Worm (Caenorhabditis elegans) whole organism, L4 larva: ENCODE results near the gene C05G5.5.

ENCODE experiments used
- R02D3.7 ChIP-seq: fragments of 150-350 bp; sonication (generic microtip); optimal IDR thresholded peaks from 3 replicates; lab custom pipeline; 2014; ENCODE audit warnings: missing biosample characterization, missing genetic modification characterization
- T20F7.1 ChIP-seq: fragments of 200-800 bp; sonication (Bioruptor generic); optimal IDR thresholded peaks from 2 replicates; lab custom pipeline; 2018; ENCODE audit warnings: mild to moderate bottlenecking, missing genetic modification characterization, missing compliant biosample characterization
- T26A8.4 ChIP-seq: fragments of 200-800 bp; sonication (Bioruptor generic); IDR thresholded peaks from 2 replicates; pipeline ENCODE4 v1.3.6; 2022; ENCODE audit warnings: missing genetic modification characterization, missing compliant biosample characterization
- Y105C5A.15 ChIP-seq: fragments of 200-800 bp; sonication (Bioruptor generic); IDR thresholded peaks from 2 replicates; pipeline ENCODE4 v1.3.6; 2022; ENCODE audit warnings: missing genetic modification characterization, missing compliant biosample characterization
- Y48G9A.11 ChIP-seq: fragments of 200-800 bp; sonication (Bioruptor generic); IDR thresholded peaks from 2 replicates; pipeline ENCODE4 v1.3.6; 2022; ENCODE audit warnings: missing genetic modification reagents, missing genetic modification characterization, missing compliant biosample characterization
- Y5F2A.4 ChIP-seq: fragments of 200-800 bp; sonication (Bioruptor generic); optimal IDR thresholded peaks from 2 replicates; lab custom pipeline; 2018; ENCODE audit warnings: mild to moderate bottlenecking, missing genetic modification characterization, missing compliant biosample characterization
- ama-1 ChIP-seq: fragments of 150-350 bp; optimal IDR thresholded peaks from 2 replicates; lab custom pipeline; 2014; ENCODE audit warnings: inconsistent platforms, mixed read lengths
- arid-1 ChIP-seq: fragments of 200-800 bp; sonication (Bioruptor generic); conservative IDR thresholded peaks from 2 replicates; pipeline ENCODE4 v1.3.6; 2022; ENCODE audit warnings: missing genetic modification reagents, missing genetic modification characterization, missing compliant biosample characterization
- ceh-28 ChIP-seq: fragments of 150-350 bp; optimal IDR thresholded peaks from 2 replicates; lab custom pipeline; 2014; ENCODE audit warnings: missing biosample characterization, missing genetic modification reagents, missing genetic modification characterization
- ceh-32 ChIP-seq: sonication (generic microtip); optimal IDR thresholded peaks from 2 replicates; lab custom pipeline; 2016; ENCODE audit warnings: mild to moderate bottlenecking, missing genetic modification characterization, missing compliant biosample characterization; ENCODE audit not compliant: poor library complexity
- ceh-44 ChIP-seq: fragments of 200-800 bp; sonication (Bioruptor generic); IDR thresholded peaks from 2 replicates; pipeline ENCODE4 v1.3.6; 2022; ENCODE audit warnings: missing genetic modification reagents, missing genetic modification characterization, missing compliant biosample characterization
- cey-2 ChIP-seq: sonication (generic microtip); optimal IDR thresholded peaks from 3 replicates; lab custom pipeline; 2017; ENCODE audit warnings: missing genetic modification characterization, mild to moderate bottlenecking, missing compliant biosample characterization, antibody characterized with exemption, borderline replicate concordance; ENCODE audit not compliant: insufficient read depth
- daf-16 ChIP-seq, 3 experiments: sonication (generic microtip); optimal IDR thresholded peaks; 2 replicates each; lab custom pipeline; 2016 to 2017; ENCODE audit warnings: missing genetic modification characterization in 3 of 3, missing genetic modification reagents in 3 of 3, mild to moderate bottlenecking in 2 of 3, missing compliant biosample characterization in 2 of 3, missing biosample characterization in 1 of 3, moderate library complexity in 1 of 3
- daf-8 ChIP-seq: fragments of 200-800 bp; sonication (Bioruptor generic); IDR thresholded peaks from 2 replicates; pipeline ENCODE4 v1.3.6; 2022; ENCODE audit warnings: missing genetic modification characterization, missing compliant biosample characterization
- dmd-6 ChIP-seq: fragments of 200-800 bp; sonication (Bioruptor generic); IDR thresholded peaks from 2 replicates; pipeline ENCODE4 v1.3.6; 2022; ENCODE audit warnings: missing genetic modification reagents, missing genetic modification characterization, missing compliant biosample characterization
- dve-1 ChIP-seq: sonication (generic microtip); optimal IDR thresholded peaks from 2 replicates; lab custom pipeline; 2017; ENCODE audit warnings: antibody characterized with exemption, mild to moderate bottlenecking, missing genetic modification characterization, missing compliant biosample characterization; ENCODE audit not compliant: insufficient read depth
- egl-27 ChIP-seq: sonication (generic microtip); optimal IDR thresholded peaks from 3 replicates; lab custom pipeline; 2017; ENCODE audit warnings: missing biosample characterization, missing genetic modification reagents, missing genetic modification characterization
- hif-1 ChIP-seq, 2 experiments: sonication (generic microtip); optimal IDR thresholded peaks; 2 replicates each; lab custom pipeline; 2016 to 2017; ENCODE audit warnings: missing compliant biosample characterization in 2 of 2, missing genetic modification characterization in 2 of 2, missing genetic modification reagents in 2 of 2, missing genotype in 2 of 2, mild to moderate bottlenecking in 1 of 2
- hlh-11 ChIP-seq: fragments of 200-800 bp; sonication (Bioruptor generic); optimal IDR thresholded peaks from 2 replicates; lab custom pipeline; 2018; ENCODE audit warnings: mild to moderate bottlenecking, missing genetic modification characterization, missing compliant biosample characterization
- hlh-30 ChIP-seq: sonication (generic microtip); optimal IDR thresholded peaks from 2 replicates; lab custom pipeline; 2017; ENCODE audit warnings: antibody characterized with exemption, mild to moderate bottlenecking, missing genetic modification characterization, missing compliant biosample characterization; ENCODE audit not compliant: insufficient read depth
- jun-1 ChIP-seq: fragments of 150-350 bp; optimal IDR thresholded peaks from 2 replicates; lab custom pipeline; 2014; ENCODE audit warnings: missing biosample characterization, missing genetic modification reagents, missing genetic modification characterization
- lim-7 ChIP-seq: fragments of 200-800 bp; sonication (Bioruptor generic); IDR thresholded peaks from 2 replicates; pipeline ENCODE4 v1.3.6; 2022; ENCODE audit warnings: missing genetic modification characterization, missing compliant biosample characterization
- lin-13 ChIP-seq: fragments of 150-350 bp; optimal IDR thresholded peaks from 2 replicates; lab custom pipeline; 2014; ENCODE audit warnings: missing biosample characterization, missing genetic modification reagents, missing genetic modification characterization
- lin-38 ChIP-seq: fragments of 200-800 bp; sonication (Bioruptor generic); IDR thresholded peaks from 2 replicates; pipeline ENCODE4 v1.3.6; 2022; ENCODE audit warnings: missing genetic modification reagents, missing genetic modification characterization, missing compliant biosample characterization
- madf-9 ChIP-seq: fragments of 200-800 bp; sonication (Bioruptor generic); conservative IDR thresholded peaks from 2 replicates; pipeline ENCODE4 v1.3.6; 2022; ENCODE audit warnings: missing genetic modification reagents, missing genetic modification characterization, missing compliant biosample characterization
- mdl-1 ChIP-seq, 2 experiments: fragments of 150-350 bp in 1 of 2; sonication (generic microtip) in 1 of 2; optimal IDR thresholded peaks; 2 replicates each; lab custom pipeline; 2014 to 2017; ENCODE audit warnings: missing biosample characterization in 2 of 2, missing genetic modification characterization in 2 of 2
- mep-1 ChIP-seq: fragments of 150-350 bp; sonication (generic microtip); optimal IDR thresholded peaks from 3 replicates; lab custom pipeline; 2014; ENCODE audit warnings: missing biosample characterization, missing genetic modification characterization
- mxl-2 ChIP-seq: fragments of 200-800 bp; sonication (Bioruptor generic); conservative IDR thresholded peaks from 2 replicates; pipeline ENCODE4 v1.3.6; 2022; ENCODE audit warnings: missing genetic modification reagents, missing genetic modification characterization, missing compliant biosample characterization
- nhr-10 ChIP-seq: fragments of 150-350 bp; optimal IDR thresholded peaks from 2 replicates; lab custom pipeline; 2014; ENCODE audit warnings: missing biosample characterization, missing genetic modification characterization
- nhr-102 ChIP-seq: sonication (generic microtip); optimal IDR thresholded peaks from 2 replicates; lab custom pipeline; 2016; ENCODE audit warnings: mild to moderate bottlenecking, missing genetic modification characterization, moderate library complexity, missing compliant biosample characterization
- nhr-11 ChIP-seq: fragments of 150-350 bp; optimal IDR thresholded peaks from 2 replicates; lab custom pipeline; 2014; ENCODE audit warnings: missing biosample characterization, missing genetic modification characterization
- nhr-237 ChIP-seq: sonication (generic microtip); optimal IDR thresholded peaks from 2 replicates; lab custom pipeline; 2017; ENCODE audit warnings: missing biosample characterization, missing genetic modification characterization
- nhr-25 ChIP-seq: sonication (generic microtip); optimal IDR thresholded peaks from 2 replicates; lab custom pipeline; 2017; ENCODE audit warnings: missing genetic modification characterization, mild to moderate bottlenecking, missing compliant biosample characterization, antibody characterized with exemption, moderate library complexity, borderline replicate concordance; ENCODE audit not compliant: insufficient read depth
- nhr-28 ChIP-seq: fragments of 150-350 bp; optimal IDR thresholded peaks from 2 replicates; lab custom pipeline; 2014; ENCODE audit warnings: missing biosample characterization, missing genetic modification characterization
- nhr-42 ChIP-seq: fragments of 200-800 bp; sonication (Bioruptor generic); IDR thresholded peaks from 2 replicates; pipeline ENCODE4 v1.3.6; 2022; ENCODE audit warnings: missing genetic modification characterization, missing compliant biosample characterization
- nhr-48 ChIP-seq: sonication (generic microtip); optimal IDR thresholded peaks from 2 replicates; lab custom pipeline; 2016; ENCODE audit warnings: mild to moderate bottlenecking, missing genetic modification characterization, missing compliant biosample characterization
- php-3 ChIP-seq: fragments of 200-800 bp; sonication (Bioruptor generic); IDR thresholded peaks from 2 replicates; pipeline ENCODE4 v1.3.6; 2022; ENCODE audit warnings: missing genetic modification reagents, missing genetic modification characterization, missing compliant biosample characterization
- pqm-1 ChIP-seq: sonication (generic microtip); optimal IDR thresholded peaks from 2 replicates; lab custom pipeline; 2017; ENCODE audit warnings: missing biosample characterization, missing genetic modification characterization
- rbr-2 ChIP-seq: sonication (generic microtip); optimal IDR thresholded peaks from 2 replicates; lab custom pipeline; 2016; ENCODE audit warnings: missing genotype, missing genetic modification characterization, missing compliant biosample characterization
- set-16 ChIP-seq: fragments of 200-800 bp; sonication (Bioruptor generic); IDR thresholded peaks from 2 replicates; pipeline ENCODE4 v1.3.6; 2022; ENCODE audit warnings: missing genetic modification reagents, missing genetic modification characterization, missing compliant biosample characterization
- snpc-1.2 ChIP-seq: fragments of 200-800 bp; sonication (Bioruptor generic); IDR thresholded peaks from 2 replicates; pipeline ENCODE4 v1.3.6; 2022; ENCODE audit warnings: missing genetic modification reagents, missing genetic modification characterization, missing compliant biosample characterization
- spr-1 ChIP-seq: sonication (generic microtip); optimal IDR thresholded peaks from 2 replicates; lab custom pipeline; 2016; ENCODE audit warnings: mild to moderate bottlenecking, missing genetic modification characterization, missing compliant biosample characterization
- unc-62 ChIP-seq, 3 experiments: fragments of 150-350 bp in 1 of 3; sonication (generic microtip); optimal IDR thresholded peaks in 2 of 3; peaks in 1 of 3; 1 replicate in 1 of 3; 2 replicates in 2 of 3; lab custom pipeline; 2014 to 2017; ENCODE audit warnings: missing biosample characterization in 3 of 3, missing genetic modification characterization in 3 of 3, missing genetic modification reagents in 3 of 3, missing genotype in 1 of 3
- zag-1 ChIP-seq: fragments of 150-350 bp; optimal IDR thresholded peaks from 2 replicates; lab custom pipeline; 2014; ENCODE audit warnings: missing biosample characterization, missing genetic modification characterization
- zip-2 ChIP-seq: fragments of 150-350 bp; optimal IDR thresholded peaks from 2 replicates; lab custom pipeline; 2014; ENCODE audit warnings: missing biosample characterization, missing genetic modification characterization

Gene C05G5.5

ce11 chrX:14790320-14791048 is 29.6 kb upstream of the C05G5.5 start, which contains the start of gene tatn-1 (continued):
- TF ChIP-seq nhr-42 (GFP tag; lab: Robert Waterston, UW): peak; percentile 12; the same call in 1 of the 2 replicates
- TF ChIP-seq snpc-1.2 (GFP tag; lab: Robert Waterston, UW): no peak
- TF ChIP-seq zip-2 (tag; lab: Kevin White, UChicago): no peak
- peak; percentile 98 for TF ChIP-seq nhr-48 (tag; lab: Kevin White, UChicago)
- peak; percentile 61 for TF ChIP-seq spr-1 (tag; lab: Kevin White, UChicago)
- 0 out of 2 replicates have a peak, but pooled peaks have one; percentile 3 for TF ChIP-seq mxl-2 (GFP tag; lab: Robert Waterston, UW)
- peak; percentile 32; the same call in 1 of the 2 replicates for TF ChIP-seq madf-9 (GFP tag; lab: Robert Waterston, UW)
- TF ChIP-seq hlh-11 (tag; lab: Kevin White, UChicago): peak; percentile 97
- TF ChIP-seq ama-1 (lab: Kevin White, UChicago): peak; percentile 36
- peak; percentile 52 for TF ChIP-seq T20F7.1 (GFP tag; lab: Kevin White, UChicago)
- 0 out of 2 replicates have a peak, but pooled peaks have one; percentile 11 for TF ChIP-seq arid-1 (GFP tag; lab: Robert Waterston, UW)
- no peak for TF ChIP-seq nhr-237 (tag; lab: Kevin White, UChicago)
- peak; percentile 40 for TF ChIP-seq mep-1 (tag; lab: Kevin White, UChicago)
- peak; percentile 65 for TF ChIP-seq T26A8.4 (GFP tag; lab: Robert Waterston, UW)
- TF ChIP-seq hif-1 (tag; optimal IDR thresholded peaks at IDR 0.05; lab: Kevin White, UChicago): peak; percentile 40 to 88
- TF ChIP-seq nhr-102: peak; percentile 97
- peak; percentile 94 to 98 for TF ChIP-seq mdl-1 (tag; optimal IDR thresholded peaks at IDR 0.05; lab: Kevin White, UChicago)
- TF ChIP-seq ceh-28 (tag; lab: Kevin White, UChicago): no peak
- peak; percentile 50; the same call in 1 of the 2 replicates for TF ChIP-seq set-16 (GFP tag; lab: Robert Waterston, UW)
- no peak for TF ChIP-seq zag-1 (tag; lab: Kevin White, UChicago)
- TF ChIP-seq dmd-6 (GFP tag; lab: Robert Waterston, UW): peak; percentile 97
- peak; percentile 61 for TF ChIP-seq nhr-25 (tag; lab: Kevin White, UChicago)
- TF ChIP-seq Y5F2A.4 (GFP tag; lab: Kevin White, UChicago): no peak
- TF ChIP-seq unc-62 (GFP tag; optimal IDR thresholded peaks at IDR 0.05 in 1 of 2; lab: Kevin White, UChicago): peak; percentile 59 to 100
- TF ChIP-seq unc-62 (tag; optimal IDR thresholded peaks at IDR 0.05; lab: Kevin White, UChicago): no peak
- peak; percentile 35 for TF ChIP-seq lin-38 (GFP tag; lab: Robert Waterston, UW)
- peak; percentile 87; the same call in 1 of the 2 replicates for TF ChIP-seq php-3 (GFP tag; lab: Robert Waterston, UW)
- no peak for TF ChIP-seq ceh-32
- TF ChIP-seq hlh-30: peak; percentile 90
- peak; percentile 84 for TF ChIP-seq cey-2 (tag; lab: Kevin White, UChicago)
- peak; percentile 47 for TF ChIP-seq rbr-2 (tag; lab: Kevin White, UChicago)
- TF ChIP-seq Y48G9A.11 (GFP tag; lab: Robert Waterston, UW): no peak
- peak; percentile 51 for TF ChIP-seq pqm-1

- no peak for TF ChIP-seq lin-13 (GFP tag; lab: Kevin White, UChicago)
- no peak for TF ChIP-seq jun-1 (tag; lab: Kevin White, UChicago)
- TF ChIP-seq arid-1 (GFP tag; lab: Robert Waterston, UW): no peak
- TF ChIP-seq nhr-237 (tag; lab: Kevin White, UChicago): no peak
- TF ChIP-seq R02D3.7 (tag; lab: Kevin White, UChicago): no peak
- no peak for TF ChIP-seq ceh-44 (GFP tag; lab: Robert Waterston, UW)
- no peak for TF ChIP-seq mdl-1 (tag; optimal IDR thresholded peaks at IDR 0.05; lab: Kevin White, UChicago)
- no peak for TF ChIP-seq egl-27
- TF ChIP-seq nhr-10 (tag; lab: Kevin White, UChicago): no peak
- no peak for TF ChIP-seq daf-8 (GFP tag; lab: Robert Waterston, UW)
- peak; percentile 34 for TF ChIP-seq dve-1 (tag; lab: Kevin White, UChicago)
- TF ChIP-seq nhr-42 (GFP tag; lab: Robert Waterston, UW): no peak
- peak; percentile 19; the same call in 1 of the 2 replicates for TF ChIP-seq dmd-6 (GFP tag; lab: Robert Waterston, UW)
- TF ChIP-seq nhr-28 (tag; lab: Kevin White, UChicago): peak; percentile 16
- TF ChIP-seq mep-1 (tag; lab: Kevin White, UChicago): no peak
- TF ChIP-seq Y5F2A.4 (GFP tag; lab: Kevin White, UChicago): no peak
- no peak for TF ChIP-seq lim-7 (GFP tag; lab: Robert Waterston, UW)
- TF ChIP-seq unc-62 (GFP tag; optimal IDR thresholded peaks at IDR 0.05 in 1 of 2; lab: Kevin White, UChicago): peak in 1 of 2 experiments; percentile 70
- TF ChIP-seq unc-62 (tag; optimal IDR thresholded peaks at IDR 0.05; lab: Kevin White, UChicago): no peak
- no peak for TF ChIP-seq Y105C5A.15
- no peak for TF ChIP-seq daf-16 (GFP tag; optimal IDR thresholded peaks at IDR 0.05; lab: Kevin White, UChicago)
- TF ChIP-seq daf-16 (tag; optimal IDR thresholded peaks at IDR 0.05; lab: Kevin White, UChicago): peak; percentile 74
- no peak for TF ChIP-seq nhr-11 (tag; lab: Kevin White, UChicago)
- TF ChIP-seq ceh-32: no peak
- no peak for TF ChIP-seq php-3 (GFP tag; lab: Robert Waterston, UW)
Measured at ce11 chrX:14787557-14787932, 26.6 kb upstream of the C05G5.5 start.
